Fruit fly (Drosophila melanogaster): Measurements from ENCODE around the gene Ir87a.
A peak's percentile ranks its signal among the peaks of the same experiment; 100 is the strongest.

The Ir87a gene

DNA sequence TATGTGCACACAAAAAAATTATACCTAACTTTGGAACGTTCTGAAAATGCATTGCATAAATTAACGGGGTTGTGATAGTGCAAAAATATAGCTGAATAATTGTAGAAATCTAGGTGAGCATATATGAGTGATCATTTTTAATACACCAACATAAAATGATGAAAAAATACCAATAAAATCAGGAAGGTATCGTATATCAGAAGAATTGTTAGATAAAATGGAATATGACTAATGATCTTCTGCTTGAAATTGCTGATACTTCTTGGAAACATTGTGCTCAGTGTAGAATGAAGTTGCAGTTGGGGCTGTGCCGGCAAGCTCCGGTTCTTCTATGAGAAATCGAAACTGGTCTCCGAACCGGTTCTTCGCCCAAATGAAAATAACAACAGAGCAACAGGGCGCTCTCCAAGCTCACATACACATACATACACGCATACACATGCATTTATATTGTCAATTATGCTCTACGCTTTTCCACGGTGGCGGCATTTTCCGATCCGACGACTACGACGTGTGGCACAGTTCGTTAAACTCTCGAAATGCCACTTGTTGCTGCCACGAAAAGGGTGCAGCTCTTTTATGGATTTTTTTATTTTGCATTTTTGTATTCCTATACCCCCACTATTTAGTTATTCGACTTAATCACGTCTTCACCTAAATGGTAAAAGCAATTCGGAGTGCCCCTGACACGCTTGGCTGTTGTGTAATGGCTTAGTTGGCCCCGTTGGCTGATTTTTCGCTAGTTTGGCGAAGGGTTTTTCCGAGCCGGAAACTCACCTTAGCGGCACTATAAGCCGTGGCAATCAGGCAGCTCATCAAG is 19.0 kb upstream of the Ir87a start (continued):
- TF ChIP-seq CG6854 (GFP tag; optimal IDR thresholded peaks at IDR 0.05): peak; percentile 68
- TF ChIP-seq CG10631 (GFP tag; optimal IDR thresholded peaks at IDR 0.05): peak; percentile 95
- TF ChIP-seq spab (GFP tag; optimal IDR thresholded peaks at IDR 0.05): peak; percentile 92
- TF ChIP-seq Sox102F (GFP tag; optimal IDR thresholded peaks at IDR 0.05): peak; percentile 95
- peak; percentile 74 for TF ChIP-seq CG11294 (GFP tag; IDR thresholded peaks at IDR 0.05)
- peak; percentile 93 for TF ChIP-seq topi (GFP tag; optimal IDR thresholded peaks at IDR 0.05)
- peak; percentile 88 for TF ChIP-seq CG8319 (GFP tag; optimal IDR thresholded peaks at IDR 0.05)
- TF ChIP-seq CG32006 (GFP tag; optimal IDR thresholded peaks at IDR 0.05): peak; percentile 97
- peak; percentile 91 to 93 for TF ChIP-seq ss (GFP tag; optimal IDR thresholded peaks at IDR 0.05)
- peak; percentile 92 for TF ChIP-seq CG6276 (GFP tag; optimal IDR thresholded peaks at IDR 0.05)

DNA sequence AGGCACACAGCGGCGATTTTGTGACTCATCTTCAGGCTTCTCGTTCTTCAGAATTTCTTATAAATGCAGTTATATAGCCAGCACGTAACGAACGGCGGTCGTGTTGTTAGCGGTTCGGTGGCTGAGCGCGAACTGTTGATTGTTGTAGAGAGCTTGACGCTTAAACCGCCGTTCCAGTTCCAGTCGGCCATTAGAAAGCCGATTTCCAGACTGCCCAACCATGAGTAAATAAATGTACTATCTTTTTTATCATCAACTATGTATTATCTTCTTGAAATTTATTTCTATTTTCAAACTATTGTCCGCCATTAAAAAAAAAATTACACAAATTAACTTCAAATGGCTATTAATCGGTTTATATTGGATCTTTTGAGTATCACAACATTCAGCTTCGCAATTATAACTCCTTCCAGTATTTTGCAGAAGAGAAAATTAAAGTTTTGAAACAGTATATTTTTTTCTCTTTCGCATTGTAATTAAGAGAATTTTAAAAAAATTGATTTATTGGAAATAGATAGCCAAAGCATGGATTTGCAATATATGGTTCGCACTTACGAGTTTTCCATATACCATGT is 18.3 kb upstream of the Ir87a start, which contains the start of gene GILT1:
TSS of gene GILT1 (minus strand) at position 141 of the 575 bp plus-strand sequence.
- TF ChIP-seq topi (GFP tag; optimal IDR thresholded peaks at IDR 0.05) (no peak), cyc (GFP tag; optimal IDR thresholded peaks at IDR 0.05) (no peak), Gug (GFP tag; IDR thresholded peaks at IDR 0.05) (no peak), CG32006 (GFP tag; optimal IDR thresholded peaks at IDR 0.05) (no peak), ss (GFP tag; optimal IDR thresholded peaks at IDR 0.05) (no peak), Eip93F (GFP tag; optimal IDR thresholded peaks at IDR 0.05) (no peak), pdm3 (GFP tag; optimal IDR thresholded peaks at IDR 0.05) (no peak), CG8119 (GFP tag; IDR thresholded peaks at IDR 0.05) (no peak), eg (GFP tag; IDR thresholded peaks at IDR 0.05) (peak; percentile 38; the same call in 2 of the 3 replicates), lz (GFP tag; optimal IDR thresholded peaks at IDR 0.05) (no peak), CG10669 (GFP tag; optimal IDR thresholded peaks at IDR 0.05) (no peak), Ets96B (tag; optimal IDR thresholded peaks at IDR 0.05) (no peak), CG11294 (GFP tag; IDR thresholded peaks at IDR 0.05) (no peak), CG34406 (GFP tag; optimal IDR thresholded peaks at IDR 0.05) (no peak), CG6854 (GFP tag; optimal IDR thresholded peaks at IDR 0.05) (peak; percentile 44), CG16779 (tag; optimal IDR thresholded peaks at IDR 0.05) (no peak), Smox (GFP tag; optimal IDR thresholded peaks at IDR 0.05) (peak; percentile 30), Ets21C (GFP tag; optimal IDR thresholded peaks at IDR 0.05) (no peak), fd59A (GFP tag; optimal IDR thresholded peaks at IDR 0.05) (no peak), Hr38 (GFP tag; optimal IDR thresholded peaks at IDR 0.05) (no peak), svp (GFP tag) (no peak), Eip78C (GFP tag) (no peak), esn (GFP tag; optimal IDR thresholded peaks at IDR 0.05) (peak; percentile 20), CG11762 (GFP tag; optimal IDR thresholded peaks at IDR 0.05; ENCODE audit: insufficient read depth) (no peak), dsx (GFP tag; optimal IDR thresholded peaks at IDR 0.05; ENCODE audit: poor library complexity, severe bottlenecking) (no peak), spab (GFP tag; optimal IDR thresholded peaks at IDR 0.05) (no peak), vri (GFP tag; optimal IDR thresholded peaks at IDR 0.05) (peak; percentile 36), CG3919 (GFP tag; optimal IDR thresholded peaks at IDR 0.05) (peak; percentile 24), acj6 (GFP tag; optimal IDR thresholded peaks at IDR 0.05) (no peak), CG15336 (GFP tag; IDR thresholded peaks at IDR 0.05) (0 out of 2 replicates have a peak, but pooled peaks have one; percentile 7), Hr4 (GFP tag; optimal IDR thresholded peaks at IDR 0.05) (peak; percentile 27), achi (GFP tag; optimal IDR thresholded peaks at IDR 0.05) (no peak), fkh (GFP tag; optimal IDR thresholded peaks at IDR 0.05) (peak; percentile 11), CG31627 (GFP tag; optimal IDR thresholded peaks at IDR 0.05) (no peak), salr (GFP tag; optimal IDR thresholded peaks at IDR 0.05) (no peak)
